In the genomic region with DNA sequence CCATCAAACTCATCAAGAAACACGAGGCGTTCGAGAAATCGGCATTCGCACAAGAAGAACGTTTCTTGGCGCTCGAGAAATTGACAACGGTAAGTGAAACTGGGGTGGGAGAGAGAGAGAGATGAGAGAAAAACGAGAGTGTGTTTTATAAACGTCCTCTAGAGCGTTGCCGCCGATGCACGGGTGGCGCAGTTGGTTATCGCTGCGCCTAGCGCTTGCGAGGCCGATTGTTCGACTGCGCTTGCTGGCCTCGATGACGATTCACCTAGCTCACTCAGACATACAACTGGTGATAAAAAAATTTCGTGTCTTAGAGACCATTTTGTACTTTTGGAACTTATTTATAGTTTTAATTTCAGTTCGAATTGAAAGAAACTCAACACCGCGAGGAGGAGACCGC, we compare ENCODE assay signal across 2 worm cellular contexts.
TF ChIP-seq lines count a peak whose summit lies in the region.

No protein-coding gene starts in this region.

TF ChIP-seq in whole organism, L1 larva, 84 proteins besides CTCF, POLR2A, EP300 and RAD21 (continued from another document):
- TF ChIP-seq irx-1 (tag; optimal IDR thresholded peaks at IDR 0.05; lab: Kevin White, UChicago) (peak; percentile 19), sup-37 (GFP tag; optimal IDR thresholded peaks at IDR 0.05; lab: Kevin White, UChicago) (no peak), pqm-1 (tag; optimal IDR thresholded peaks at IDR 0.05; lab: Kevin White, UChicago) (no peak), nhr-77 (tag; optimal IDR thresholded peaks at IDR 0.05; lab: Kevin White, UChicago) (no peak), alr-1 (tag; optimal IDR thresholded peaks at IDR 0.05; lab: Kevin White, UChicago; ENCODE audit: borderline replicate concordance) (no peak), snpc-4 (tag; optimal IDR thresholded peaks at IDR 0.05; lab: Kevin White, UChicago) (no peak), elt-2 (tag; optimal IDR thresholded peaks at IDR 0.05; lab: Kevin White, UChicago) (peak; percentile 9), aly-2 (tag; optimal IDR thresholded peaks at IDR 0.05; lab: Kevin White, UChicago) (peak; percentile 71), jun-1 (tag; optimal IDR thresholded peaks at IDR 0.05; lab: Kevin White, UChicago) (peak; percentile 6), nhr-47 (tag; optimal IDR thresholded peaks at IDR 0.05; lab: Kevin White, UChicago) (peak; percentile 62), nhr-76 (tag; optimal IDR thresholded peaks at IDR 0.05; lab: Kevin White, UChicago) (no peak), C04F5.9 (tag; optimal IDR thresholded peaks at IDR 0.05; lab: Kevin White, UChicago) (no peak), ceh-82 (tag; optimal IDR thresholded peaks at IDR 0.05; lab: Kevin White, UChicago) (peak in 2 of 3 experiments; percentile 9 to 33), pag-3 (tag; optimal IDR thresholded peaks at IDR 0.05; lab: Kevin White, UChicago; ENCODE audit: borderline replicate concordance, insufficient read depth) (no peak), lin-39 (tag; optimal IDR thresholded peaks at IDR 0.05; lab: Kevin White, UChicago) (no peak), mef-2 (tag; optimal IDR thresholded peaks at IDR 0.05; lab: Kevin White, UChicago) (no peak), unc-62 (GFP tag; optimal IDR thresholded peaks at IDR 0.05; lab: Kevin White, UChicago) (no peak), ceh-90 (tag; optimal IDR thresholded peaks at IDR 0.05; lab: Kevin White, UChicago) (no peak), nhr-237 (tag; optimal IDR thresholded peaks at IDR 0.05; lab: Kevin White, UChicago) (no peak), sox-4 (tag; optimal IDR thresholded peaks at IDR 0.05; lab: Kevin White, UChicago) (peak; percentile 10), sptf-1 (tag; optimal IDR thresholded peaks at IDR 0.05; lab: Kevin White, UChicago) (no peak), nhr-28 (tag; optimal IDR thresholded peaks at IDR 0.05; lab: Kevin White, UChicago) (no peak), ceh-8 (GFP tag; optimal IDR thresholded peaks at IDR 0.05; lab: Kevin White, UChicago) (no peak), nhr-90 (tag; optimal IDR thresholded peaks at IDR 0.05; lab: Kevin White, UChicago; ENCODE audit: poor library complexity) (peak; percentile 63), dsc-1 (tag; optimal IDR thresholded peaks at IDR 0.05; lab: Kevin White, UChicago) (peak; percentile 49)
TF ChIP-seq in whole organism, L1 larva: peak in this region for 30.

TF ChIP-seq in whole organism, young adult, 124 proteins besides CTCF, POLR2A, EP300 and RAD21 (continued from another document):
- no peak for TF ChIP-seq tbx-9 (tag; optimal IDR thresholded peaks at IDR 0.05; lab: Kevin White, UChicago; ENCODE audit: borderline replicate concordance)
- TF ChIP-seq ceh-79 (tag; optimal IDR thresholded peaks at IDR 0.05; lab: Kevin White, UChicago), result no peak
- TF ChIP-seq hlh-12 (tag; optimal IDR thresholded peaks at IDR 0.05; lab: Kevin White, UChicago), result no peak
- no peak for TF ChIP-seq lag-1 (GFP tag; IDR thresholded peaks at IDR 0.05; lab: Robert Waterston, UW)
- TF ChIP-seq mxl-1 (tag; optimal IDR thresholded peaks at IDR 0.05; lab: Kevin White, UChicago), result peak; percentile 57
- peak; percentile 98 for TF ChIP-seq tbp1 (GFP tag; optimal IDR thresholded peaks at IDR 0.05; lab: Kevin White, UChicago)
- peak; percentile 33 for TF ChIP-seq attf-5 (GFP tag; optimal IDR thresholded peaks at IDR 0.05; lab: Kevin White, UChicago)
- peak; percentile 76 for TF ChIP-seq nfyb-1 (GFP tag; IDR thresholded peaks at IDR 0.05; lab: Robert Waterston, UW)
- no peak for TF ChIP-seq Y53F4B.3 (GFP tag; IDR thresholded peaks at IDR 0.05; lab: Robert Waterston, UW)
- TF ChIP-seq snpc-1.3 (tag; optimal IDR thresholded peaks at IDR 0.05; lab: Kevin White, UChicago; ENCODE audit: insufficient read depth), result no peak
- peak; percentile 85 for TF ChIP-seq chd-7 (tag; optimal IDR thresholded peaks at IDR 0.05; lab: Kevin White, UChicago)
- TF ChIP-seq attf-3 (GFP tag; conservative IDR thresholded peaks at IDR 0.05; lab: Robert Waterston, UW), result peak; percentile 57; the same call in 1 of the 2 replicates
- TF ChIP-seq somi-1 (GFP tag; optimal IDR thresholded peaks at IDR 0.05; lab: Kevin White, UChicago), result peak; percentile 21
- peak; percentile 66 for TF ChIP-seq ztf-22 (GFP tag; optimal IDR thresholded peaks at IDR 0.05; lab: Kevin White, UChicago)
- 0 out of 2 replicates have a peak, but pooled peaks have one; percentile 56 for TF ChIP-seq Y53G8AR.9 (GFP tag; conservative IDR thresholded peaks at IDR 0.05; lab: Robert Waterston, UW)
- TF ChIP-seq F37B4.10 (GFP tag; IDR thresholded peaks at IDR 0.05; lab: Robert Waterston, UW), result 0 out of 2 replicates have a peak, but pooled peaks have one; percentile 74
- TF ChIP-seq C17E4.6 (GFP tag; IDR thresholded peaks at IDR 0.05; lab: Robert Waterston, UW), result no peak
- no peak for TF ChIP-seq F57A8.1 (GFP tag; optimal IDR thresholded peaks at IDR 0.05; lab: Kevin White, UChicago)
- peak; percentile 42 for TF ChIP-seq snpc-1.1 (tag; optimal IDR thresholded peaks at IDR 0.05; lab: Kevin White, UChicago; ENCODE audit: insufficient read depth)
- TF ChIP-seq pha-4 (tag; optimal IDR thresholded peaks at IDR 0.05; lab: Kevin White, UChicago), result no peak
- no peak for TF ChIP-seq B0019.2 (GFP tag; conservative IDR thresholded peaks at IDR 0.05; lab: Robert Waterston, UW)
- peak; percentile 48 for TF ChIP-seq F57C9.4 (tag; optimal IDR thresholded peaks at IDR 0.05; lab: Kevin White, UChicago)
- peak; percentile 69 for TF ChIP-seq ekl-4 (GFP tag; IDR thresholded peaks at IDR 0.05; lab: Robert Waterston, UW)
- peak; percentile 77 to 86 for TF ChIP-seq rec-8 (tag; optimal IDR thresholded peaks at IDR 0.05; lab: Kevin White, UChicago)
- peak; percentile 77 for TF ChIP-seq nhr-27 (tag; optimal IDR thresholded peaks at IDR 0.05; lab: Kevin White, UChicago)
- peak; percentile 69; the same call in 1 of the 2 replicates for TF ChIP-seq pbrm-1 (GFP tag; IDR thresholded peaks at IDR 0.05; lab: Robert Waterston, UW)
- TF ChIP-seq bed-1 (GFP tag; IDR thresholded peaks at IDR 0.05; lab: Robert Waterston, UW), result no peak; the same call in 1 of the 2 replicates
- TF ChIP-seq dox-1 (GFP tag; IDR thresholded peaks at IDR 0.05; lab: Robert Waterston, UW), result peak; percentile 84
- no peak for TF ChIP-seq cebp-1 (GFP tag; IDR thresholded peaks at IDR 0.05; lab: Robert Waterston, UW)
- peak; percentile 70 for TF ChIP-seq cebp-1 (tag; optimal IDR thresholded peaks at IDR 0.05; lab: Kevin White, UChicago)
- TF ChIP-seq let-607 (tag; optimal IDR thresholded peaks at IDR 0.05; lab: Kevin White, UChicago), result peak in 1 of 2 experiments; percentile 52
